Worm (Caenorhabditis elegans) whole organism, late embryonic: Measurements from ENCODE around the gene fbxc-49.

ENCODE experiments used
- F13H6.1 ChIP-seq: sonication (generic microtip); optimal IDR thresholded peaks from 2 replicates; lab custom pipeline; 2016; ENCODE audit warnings: missing genetic modification characterization, missing compliant biosample characterization
- K02D7.2 ChIP-seq: sonication (generic microtip); optimal IDR thresholded peaks from 2 replicates; lab custom pipeline; 2017; ENCODE audit warnings: mild to moderate bottlenecking, missing genetic modification characterization, missing compliant biosample characterization
- ceh-18 ChIP-seq: sonication (generic microtip); optimal IDR thresholded peaks from 2 replicates; lab custom pipeline; 2016; ENCODE audit warnings: missing genetic modification characterization, missing compliant biosample characterization
- ceh-24 ChIP-seq: sonication (generic microtip); optimal IDR thresholded peaks from 2 replicates; lab custom pipeline; 2016; ENCODE audit warnings: mild to moderate bottlenecking, missing genetic modification characterization, missing compliant biosample characterization
- fkh-10 ChIP-seq: fragments of 150-350 bp; optimal IDR thresholded peaks from 2 replicates; lab custom pipeline; 2014; ENCODE audit warnings: missing biosample characterization, missing genetic modification reagents, missing genetic modification characterization
- lim-6 ChIP-seq: sonication (generic microtip); optimal IDR thresholded peaks from 2 replicates; lab custom pipeline; 2016; ENCODE audit warnings: missing genetic modification characterization, missing compliant biosample characterization
- lin-11 ChIP-seq: fragments of 200-800 bp; sonication (Bioruptor generic); optimal IDR thresholded peaks from 2 replicates; lab custom pipeline; 2018; ENCODE audit warnings: mild to moderate bottlenecking, missing genetic modification characterization, missing compliant biosample characterization
- nhr-11 ChIP-seq: fragments of 150-350 bp; optimal IDR thresholded peaks from 2 replicates; lab custom pipeline; 2014; ENCODE audit warnings: missing biosample characterization, missing genetic modification characterization
- pha-2 ChIP-seq: sonication (generic microtip); optimal IDR thresholded peaks from 2 replicates; lab custom pipeline; 2017; ENCODE audit warnings: mild to moderate bottlenecking, missing genetic modification characterization, missing compliant biosample characterization
- pha-4 ChIP-seq: fragments of 150-350 bp; optimal IDR thresholded peaks from 2 replicates; lab custom pipeline; 2018; ENCODE audit warnings: missing biosample characterization, missing genetic modification reagents, missing genetic modification characterization
- pqm-1 ChIP-seq: sonication (generic microtip); optimal IDR thresholded peaks from 2 replicates; lab custom pipeline; 2016; ENCODE audit warnings: missing genetic modification characterization, missing compliant biosample characterization
- sox-2 ChIP-seq: fragments of 200-800 bp; sonication (Bioruptor generic); IDR thresholded peaks from 2 replicates; pipeline ENCODE4 v1.3.6; 2022; ENCODE audit warnings: missing genetic modification reagents, missing genetic modification characterization, missing compliant biosample characterization
- tbx-2 ChIP-seq: sonication (generic microtip); optimal IDR thresholded peaks from 2 replicates; lab custom pipeline; 2016; ENCODE audit warnings: missing genetic modification characterization, missing compliant biosample characterization

DNA sequence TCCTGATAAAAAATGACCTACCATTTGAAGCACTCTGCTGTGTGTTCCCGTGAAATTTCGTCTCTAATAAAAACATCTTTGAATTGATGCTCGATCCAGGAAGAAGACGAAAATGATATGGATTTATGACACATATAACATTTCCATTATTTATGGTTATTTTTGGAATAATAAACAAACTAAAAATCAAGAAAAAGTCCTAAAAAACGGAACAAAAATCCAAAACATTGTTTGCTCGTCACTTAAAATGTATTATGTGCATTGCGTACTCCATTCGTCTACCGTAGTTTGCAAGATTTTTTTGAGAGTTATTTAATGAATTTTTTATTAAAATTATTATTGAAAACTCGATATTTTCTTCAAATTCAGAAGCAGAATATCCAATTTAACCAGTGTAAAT, 41.5 kb upstream of the fbxc-49 start, which contains the start of gene bath-20:
- TF ChIP-seq K02D7.2 (tag; lab: Kevin White, UChicago) = no peak
- no peak for TF ChIP-seq lim-6 (tag; lab: Kevin White, UChicago)
- TF ChIP-seq ceh-18 (tag; lab: Kevin White, UChicago) = no peak
- no peak for TF ChIP-seq lin-11
- TF ChIP-seq pha-4 (tag; lab: Kevin White, UChicago) = no peak
- TF ChIP-seq F13H6.1 (tag; lab: Kevin White, UChicago) = no peak
- no peak for TF ChIP-seq ceh-24 (tag; lab: Kevin White, UChicago)
- no peak for TF ChIP-seq tbx-2 (tag; lab: Kevin White, UChicago)
- TF ChIP-seq nhr-11 = no peak
- TF ChIP-seq fkh-10 (GFP tag; lab: Kevin White, UChicago) = no peak
- no peak for TF ChIP-seq pha-2
- no peak for TF ChIP-seq pqm-1 (tag; lab: Kevin White, UChicago)
- TF ChIP-seq sox-2 = no peak
